Fruit fly (Drosophila melanogaster) whole organism, wandering third instar larva: Measurements from ENCODE around the gene Asciz.

Experiments used
- Dfd ChIP-seq: fragments of >200 bp; optimal IDR thresholded peaks from 2 replicates; lab custom pipeline; 2017; ENCODE audit warnings: missing biosample characterization, missing genetic modification characterization
- Dif ChIP-seq: fragments of 200-275, 200-300 bp; sonication (Bioruptor generic); optimal IDR thresholded peaks from 2 replicates; lab custom pipeline; 2018; ENCODE audit warnings: missing biosample characterization, missing genetic modification characterization; ENCODE audit not compliant: partially characterized antibody
- dl ChIP-seq, 2 experiments: fragments of 175-275, 200-275 bp in 1 of 2; fragments of 200-275 bp in 1 of 2; sonication (Bioruptor generic); optimal IDR thresholded peaks; lab custom pipeline; 2018; ENCODE audit warnings: mild to moderate bottlenecking in 2 of 2, missing biosample characterization in 2 of 2, missing genetic modification characterization in 2 of 2, moderate library complexity in 2 of 2; ENCODE audit not compliant: partially characterized antibody in 2 of 2, insufficient read depth in 1 of 2
- dsf ChIP-seq: sonication (Bioruptor generic); optimal IDR thresholded peaks from 2 replicates; lab custom pipeline; 2016; ENCODE audit warnings: missing biosample characterization, missing genetic modification characterization, borderline replicate concordance
- lola ChIP-seq: fragments of >200 bp; optimal IDR thresholded peaks from 2 replicates; lab custom pipeline; 2017; ENCODE audit warnings: missing biosample characterization, missing genetic modification characterization
- rgr ChIP-seq: fragments of 200-800 bp; sonication (Bioruptor generic); optimal IDR thresholded peaks from 3 replicates; lab custom pipeline; 2016; ENCODE audit warnings: missing biosample characterization, mild to moderate bottlenecking, missing genetic modification characterization

dm6 chr3L:3125649-3126130 is 40.4 kb downstream of the Asciz start:
- TF ChIP-seq dl (GFP tag; optimal IDR thresholded peaks at IDR 0.05; lab: Kevin White, UChicago; ENCODE audit: insufficient read depth in 1 of 2, partially characterized antibody in 2 of 2) (no peak), dsf (GFP tag; lab: Kevin White, UChicago) (no peak), rgr (GFP tag; lab: Kevin White, UChicago) (no peak), Dif (no peak), lola (GFP tag; lab: Kevin White, UChicago) (no peak), Dfd (GFP tag; lab: Kevin White, UChicago) (no peak)
